Worm (Caenorhabditis elegans): ENCODE measurements around the gene scav-2.

Gene scav-2

DNA sequence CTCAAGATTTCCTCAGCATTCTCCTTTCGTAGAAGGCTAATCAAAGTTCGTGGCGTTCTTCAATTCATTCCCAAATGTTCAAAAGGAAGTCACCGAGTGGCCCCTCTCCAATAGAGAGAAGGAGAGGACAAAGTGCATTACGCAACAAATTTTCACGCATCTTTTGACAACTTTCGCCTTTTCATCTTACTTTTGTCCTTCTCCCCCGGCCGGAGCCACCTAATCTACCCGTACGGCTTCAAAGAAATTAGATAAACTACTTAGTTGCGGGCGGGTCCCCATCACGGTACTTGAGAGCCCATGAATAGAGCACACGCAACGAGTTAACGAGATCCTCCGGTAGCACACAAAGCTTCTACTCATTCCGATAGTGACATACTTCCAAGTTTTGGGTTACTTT, 28.4 kb downstream of the scav-2 start:
- TF ChIP-seq ZK185.1 (tag; optimal IDR thresholded peaks at IDR 0.05; ENCODE audit: poor library complexity, severe bottlenecking), result no peak
- TF ChIP-seq ekl-4 (GFP tag; IDR thresholded peaks at IDR 0.05), result 0 out of 2 replicates have a peak, but pooled peaks have one; percentile 13

DNA sequence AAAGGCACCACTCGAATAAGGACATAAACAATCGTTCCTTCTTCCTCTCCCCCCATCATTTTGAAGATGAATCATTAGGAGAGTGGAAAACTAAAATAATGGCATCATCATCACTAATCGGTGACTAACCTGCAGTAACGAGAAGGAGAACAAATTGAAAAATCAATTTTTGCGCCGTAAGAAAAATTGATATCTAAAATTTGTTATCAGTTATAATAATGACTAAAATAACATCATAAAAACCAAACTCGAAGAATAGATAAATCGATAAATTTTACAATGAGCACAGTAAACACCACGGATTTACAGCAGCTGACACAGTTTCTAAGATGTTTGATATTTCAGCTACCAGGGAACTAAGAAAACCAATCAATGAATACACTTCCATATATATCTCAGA, 28.9 kb downstream of the scav-2 start:
- peak; percentile 36 for TF ChIP-seq nhr-80 (tag; optimal IDR thresholded peaks at IDR 0.05)
- no peak for TF ChIP-seq lag-1 (GFP tag; IDR thresholded peaks at IDR 0.05)

DNA sequence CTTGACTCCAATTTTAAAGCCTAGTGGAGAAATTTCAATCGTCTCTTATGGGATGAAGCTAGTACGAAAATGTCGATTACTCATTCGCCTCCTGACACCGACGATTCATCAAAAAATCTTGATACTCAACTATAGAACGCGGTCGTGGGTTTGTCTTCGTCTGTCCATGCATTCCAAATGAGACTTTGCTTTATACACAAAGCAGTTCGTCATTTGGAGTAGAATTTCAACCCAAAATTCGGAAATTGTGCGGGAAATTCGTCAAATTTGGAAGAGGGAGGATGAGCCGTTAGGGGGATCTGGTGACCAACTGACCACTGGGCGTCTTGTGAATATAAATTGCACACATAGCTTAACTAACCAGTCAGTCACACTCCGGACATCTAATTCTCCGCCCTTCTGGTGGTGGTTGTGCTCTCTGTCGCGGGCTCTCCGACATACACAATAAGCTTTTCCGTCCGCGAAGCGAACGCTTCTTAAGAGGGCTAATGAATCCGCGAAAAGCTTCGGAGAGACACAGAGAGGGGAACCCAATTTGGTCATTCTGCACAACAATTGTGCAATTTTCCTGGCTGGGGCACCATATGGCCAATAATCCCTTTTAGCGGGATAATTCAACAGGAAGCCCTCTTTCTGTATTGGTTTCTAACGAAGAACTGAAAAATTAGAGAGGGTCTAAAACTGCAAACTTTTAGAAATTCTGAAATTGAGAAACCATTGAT, 29.9 kb downstream of the scav-2 start:
- TF ChIP-seq hrde-1 (tag; optimal IDR thresholded peaks at IDR 0.05; ENCODE audit: borderline replicate concordance) (no peak), egl-44 (GFP tag; IDR thresholded peaks at IDR 0.05) (no peak), lin-54 (GFP tag; optimal IDR thresholded peaks at IDR 0.05) (no peak), K12H6.12 (tag; optimal IDR thresholded peaks at IDR 0.05) (no peak), F52B5.7 (tag; optimal IDR thresholded peaks at IDR 0.05) (no peak), dpl-1 (GFP tag; optimal IDR thresholded peaks at IDR 0.05) (no peak), lir-1 (GFP tag; conservative IDR thresholded peaks at IDR 0.05) (no peak), bed-1 (GFP tag; IDR thresholded peaks at IDR 0.05) (no peak), unc-130 (GFP tag; optimal IDR thresholded peaks at IDR 0.05) (no peak), F39B2.1 (GFP tag; IDR thresholded peaks at IDR 0.05) (no peak), rpc-1 (optimal IDR thresholded peaks at IDR 0.05) (no peak), rpc-1 (tag; optimal IDR thresholded peaks at IDR 0.05) (no peak), F57A8.1 (GFP tag; optimal IDR thresholded peaks at IDR 0.05) (no peak), ztf-3 (GFP tag; optimal IDR thresholded peaks at IDR 0.05) (no peak), tbp1 (GFP tag; optimal IDR thresholded peaks at IDR 0.05) (no peak), nhr-27 (tag; optimal IDR thresholded peaks at IDR 0.05) (no peak), nfyb-1 (GFP tag; IDR thresholded peaks at IDR 0.05) (no peak)

DNA sequence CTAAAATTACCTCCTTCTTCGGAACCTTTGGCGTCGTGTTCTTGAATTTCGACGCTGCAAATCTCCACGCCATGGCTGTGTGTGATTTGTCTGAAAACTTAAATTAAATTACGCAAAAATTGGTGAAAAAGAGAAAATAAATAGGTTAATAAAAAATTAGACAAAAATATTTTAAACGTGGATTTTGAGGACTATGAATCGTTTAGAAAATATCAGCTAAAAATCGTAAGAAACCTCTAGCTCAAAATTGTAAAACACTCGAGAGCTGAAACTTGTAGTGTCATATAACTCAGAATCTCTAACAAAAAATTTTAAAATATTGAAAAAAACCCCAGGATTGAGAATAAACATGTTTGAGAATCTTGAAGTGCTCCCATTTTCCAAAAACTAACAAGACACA, 31.1 kb downstream of the scav-2 start, which contains the start of gene pod-1:
Gene pod-1 (minus strand): TSS at position 101 of the 400 bp plus-strand sequence.
- TF ChIP-seq nhr-179 (tag; optimal IDR thresholded peaks at IDR 0.05) (no peak), ccch-3 (GFP tag; optimal IDR thresholded peaks at IDR 0.05) (no peak), nfya-2 (GFP tag; IDR thresholded peaks at IDR 0.05) (no peak), unc-62 (GFP tag; optimal IDR thresholded peaks at IDR 0.05) (no peak), tlf-1 (GFP tag; optimal IDR thresholded peaks at IDR 0.05) (no peak), snpc-3.4 (tag; optimal IDR thresholded peaks at IDR 0.05) (no peak), hlh-26 (GFP tag; conservative IDR thresholded peaks at IDR 0.05) (no peak)

DNA sequence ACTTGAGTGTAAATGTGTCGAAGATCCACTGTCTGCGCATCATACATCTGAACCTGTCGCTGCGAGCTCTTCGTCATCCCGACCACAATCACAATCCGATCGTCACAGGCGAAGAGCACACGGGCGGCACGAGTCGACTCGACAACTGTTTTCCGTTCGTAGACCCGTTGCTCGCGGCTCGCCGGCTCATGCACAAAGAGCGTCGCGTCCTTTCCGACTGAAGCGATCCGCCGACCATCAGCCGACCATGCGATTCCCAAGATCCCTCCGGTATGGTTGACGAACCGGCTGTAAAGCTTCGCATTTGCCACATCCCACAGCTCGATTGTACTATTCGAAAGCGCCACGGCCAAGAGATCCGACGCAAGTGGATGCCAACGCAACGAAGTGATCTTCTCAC, 36.7 kb downstream of the scav-2 start:
- peak; percentile 56 for TF ChIP-seq zfh-2 (GFP tag; conservative IDR thresholded peaks at IDR 0.05)
- 0 out of 2 replicates have a peak, but pooled peaks have one; percentile 51 for TF ChIP-seq bed-1 (GFP tag; IDR thresholded peaks at IDR 0.05)
- no peak for TF ChIP-seq repo-1 (tag; optimal IDR thresholded peaks at IDR 0.05)
- no peak for TF ChIP-seq xnd-1 (tag; optimal IDR thresholded peaks at IDR 0.05)
- peak; percentile 41; the same call in 1 of the 2 replicates for TF ChIP-seq egrh-3 (GFP tag; IDR thresholded peaks at IDR 0.05)
- no peak for TF ChIP-seq F39B2.1 (GFP tag; IDR thresholded peaks at IDR 0.05)

Measured in whole organism, young adult.